Worm (Caenorhabditis elegans): ENCODE data around the gene lim-4.

DNA sequence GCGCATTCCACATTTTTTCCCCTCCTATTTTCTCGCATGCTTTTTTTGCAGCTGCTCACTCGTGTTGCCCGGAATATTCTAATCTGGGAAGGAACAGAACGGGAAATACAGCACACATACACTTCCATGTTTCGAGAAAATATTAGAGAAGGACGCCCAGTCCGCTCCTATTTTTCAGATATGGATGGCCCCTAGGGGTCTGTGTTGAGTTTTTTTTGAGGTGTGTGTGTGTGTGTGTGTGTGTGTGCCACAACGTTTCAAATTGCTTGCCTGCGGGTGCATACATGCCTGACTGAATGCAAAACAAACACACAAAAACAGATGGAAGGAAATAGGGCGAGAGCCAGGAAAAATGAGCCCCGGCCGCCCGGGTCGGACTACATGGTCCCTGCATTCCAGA lies 51.7 kb downstream of the lim-4 start:
- TF ChIP-seq unc-62 (GFP tag; optimal IDR thresholded peaks at IDR 0.05) = no peak
- TF ChIP-seq ama-1 (optimal IDR thresholded peaks at IDR 0.05) = no peak
- TF ChIP-seq ama-1 (GFP tag; optimal IDR thresholded peaks at IDR 0.05) = no peak
- no peak for TF ChIP-seq snpc-4 (GFP tag; optimal IDR thresholded peaks at IDR 0.05)
- TF ChIP-seq snpc-4 (tag; optimal IDR thresholded peaks at IDR 0.05) = no peak
- TF ChIP-seq efl-1 (GFP tag; optimal IDR thresholded peaks at IDR 0.05) = no peak
